Fruit fly (Drosophila melanogaster) Kc167 (cell line): Measurements from ENCODE around the gene CG12231.

ENCODE experiments used
- Myc ChIP-seq: fragments of >200 bp; optimal IDR thresholded peaks from 2 replicates; lab custom pipeline; 2017; ENCODE audit warnings: missing external identifiers
- h ChIP-seq: fragments of >200 bp; optimal IDR thresholded peaks from 3 replicates; lab custom pipeline; 2018; ENCODE audit warnings: missing external identifiers

- TF ChIP-seq h (no peak), Myc (lab: Kevin White, UChicago) (no peak)
Observed at dm6 chrX:19547382-19547781, 15.8 kb upstream of the CG12231 start, which contains the start of gene CG32532.
